Worm (Caenorhabditis elegans) whole organism, young adult: ENCODE data around the gene pap-2.

Experiments used
- ama-1 ChIP-seq, 3 experiments: fragments of 150-350 bp in 1 of 3; sonication (generic microtip) in 2 of 3; optimal IDR thresholded peaks; 2 replicates each; lab custom pipeline; 2014 to 2018; ENCODE audit warnings: missing biosample characterization in 2 of 3, missing genetic modification characterization in 2 of 3, missing genetic modification reagents in 2 of 3
- mxl-1 ChIP-seq: sonication (generic microtip); optimal IDR thresholded peaks from 2 replicates; lab custom pipeline; 2016; ENCODE audit warnings: missing genetic modification characterization, missing compliant biosample characterization
- rpc-1 ChIP-seq, 2 experiments: fragments of 150-350 bp in 1 of 2; sonication (generic microtip) in 1 of 2; optimal IDR thresholded peaks; 2 replicates each; lab custom pipeline; 2014 to 2018; ENCODE audit warnings: missing biosample characterization in 1 of 2, missing genetic modification characterization in 1 of 2, missing genetic modification reagents in 1 of 2, missing genotype in 1 of 2
- sea-2 ChIP-seq: fragments of 200-800 bp; sonication (Bioruptor generic); IDR thresholded peaks from 2 replicates; pipeline ENCODE4 v1.3.6; 2022; ENCODE audit warnings: missing genetic modification characterization, missing compliant biosample characterization
- ztf-18 ChIP-seq: sonication (generic microtip); optimal IDR thresholded peaks from 2 replicates; lab custom pipeline; 2016; ENCODE audit warnings: missing genotype, mild to moderate bottlenecking, missing genetic modification characterization, missing compliant biosample characterization
- ztf-26 ChIP-seq: sonication (generic microtip); optimal IDR thresholded peaks from 2 replicates; lab custom pipeline; 2017; ENCODE audit warnings: missing genetic modification characterization, missing compliant biosample characterization

DNA sequence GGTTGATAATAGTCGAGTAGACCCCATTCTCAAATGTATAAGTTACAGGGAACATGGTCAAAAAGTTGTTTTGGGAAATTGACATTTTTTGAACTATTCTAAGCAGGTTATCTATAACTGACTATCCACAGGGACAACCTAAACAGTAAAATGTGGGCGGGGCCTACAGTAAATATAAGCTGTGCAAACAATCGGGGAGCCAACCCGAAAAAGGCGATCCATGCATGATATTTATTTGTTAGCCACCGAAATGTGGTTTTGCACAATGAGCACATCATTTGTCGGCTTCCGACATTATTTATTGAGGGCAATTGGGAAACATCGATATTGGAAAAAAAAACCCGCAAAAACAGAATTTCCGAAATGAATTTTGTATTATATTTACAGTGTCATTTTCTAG is 5.5 kb upstream of the pap-2 start, which contains the start of gene hlh-6:
- no peak for TF ChIP-seq mxl-1
- TF ChIP-seq ztf-26 (tag; lab: Kevin White, UChicago) = no peak
- TF ChIP-seq ama-1 (optimal IDR thresholded peaks at IDR 0.05; lab: Kevin White, UChicago) = no peak
- TF ChIP-seq ama-1 (GFP tag; optimal IDR thresholded peaks at IDR 0.05; lab: Kevin White, UChicago) = no peak
- no peak for TF ChIP-seq sea-2
- no peak for TF ChIP-seq rpc-1 (optimal IDR thresholded peaks at IDR 0.05; lab: Kevin White, UChicago)
- no peak for TF ChIP-seq rpc-1 (tag; optimal IDR thresholded peaks at IDR 0.05; lab: Kevin White, UChicago)
- no peak for TF ChIP-seq ztf-18 (tag; lab: Kevin White, UChicago)
